Fruit fly (Drosophila melanogaster) Kc167 (cell line): ENCODE data around the gene Uggt.

Experiments
- Sin3A ChIP-seq: fragments of >200 bp; optimal IDR thresholded peaks from 2 replicates; lab custom pipeline; 2018; ENCODE audit warnings: missing external identifiers
- h ChIP-seq: fragments of >200 bp; optimal IDR thresholded peaks from 3 replicates; lab custom pipeline; 2018; ENCODE audit warnings: missing external identifiers
- insv ChIP-seq: fragments of >200 bp; optimal IDR thresholded peaks from 3 replicates; lab custom pipeline; 2018; ENCODE audit warnings: missing external identifiers
- psq ChIP-seq: fragments of >200 bp; optimal IDR thresholded peaks from 2 replicates; lab custom pipeline; 2017; ENCODE audit warnings: missing external identifiers
- ttk ChIP-seq: sonication (Bioruptor generic); optimal IDR thresholded peaks from 2 replicates; lab custom pipeline; 2017; ENCODE audit warnings: missing external identifiers

- TF ChIP-seq insv (lab: Kevin White, UChicago), result no peak
- no peak for TF ChIP-seq h
- no peak for TF ChIP-seq Sin3A (lab: Kevin White, UChicago)
- no peak for TF ChIP-seq ttk (lab: Kevin White, UChicago)
- TF ChIP-seq psq (lab: Kevin White, UChicago), result no peak
Measured at dm6 chr3L:18898770-18899278, 26.3 kb downstream of the Uggt start, which contains the start of gene RpL26.
